Worm (Caenorhabditis elegans) whole organism, young adult: ENCODE results near the gene T22B7.7.

ENCODE experiments used
- B0019.2 ChIP-seq: fragments of 200-800 bp; sonication (Bioruptor generic); conservative IDR thresholded peaks from 2 replicates; pipeline ENCODE4 v1.3.6; 2022; ENCODE audit warnings: missing genetic modification reagents, missing genetic modification characterization, missing compliant biosample characterization
- F10E7.11 ChIP-seq: sonication (generic microtip); optimal IDR thresholded peaks from 2 replicates; lab custom pipeline; 2017; ENCODE audit warnings: mild to moderate bottlenecking, missing genetic modification characterization, moderate library complexity, missing compliant biosample characterization
- F52B5.7 ChIP-seq: sonication (generic microtip); optimal IDR thresholded peaks from 2 replicates; lab custom pipeline; 2016; ENCODE audit warnings: mild to moderate bottlenecking, missing genetic modification characterization, missing compliant biosample characterization
- F55B11.4 ChIP-seq: sonication (generic microtip); optimal IDR thresholded peaks from 2 replicates; lab custom pipeline; 2016; ENCODE audit warnings: missing compliant biosample characterization, missing genetic modification characterization, borderline replicate concordance; ENCODE audit not compliant: insufficient read depth
- Y53F4B.3 ChIP-seq: fragments of 200-800 bp; sonication (Bioruptor generic); IDR thresholded peaks from 2 replicates; pipeline ENCODE4 v1.3.6; 2022; ENCODE audit warnings: missing genetic modification reagents, missing genetic modification characterization, missing compliant biosample characterization
- Y56A3A.18 ChIP-seq: fragments of 200-800 bp; sonication (Bioruptor generic); IDR thresholded peaks from 2 replicates; pipeline ENCODE4 v1.3.6; 2022; ENCODE audit warnings: missing genetic modification reagents, missing genetic modification characterization, missing compliant biosample characterization
- Y67H2A.10 ChIP-seq: fragments of 200-800 bp; sonication (Bioruptor generic); conservative IDR thresholded peaks from 2 replicates; pipeline ENCODE4 v1.3.6; 2022; ENCODE audit warnings: missing genetic modification reagents, missing genetic modification characterization, missing compliant biosample characterization
- aptf-2 ChIP-seq: fragments of 200-800 bp; sonication (Bioruptor generic); conservative IDR thresholded peaks from 2 replicates; pipeline ENCODE4 v1.3.6; 2022; ENCODE audit warnings: missing genetic modification reagents, missing genetic modification characterization, missing compliant biosample characterization
- aptf-3 ChIP-seq: fragments of 200-800 bp; sonication (Bioruptor generic); IDR thresholded peaks from 2 replicates; pipeline ENCODE4 v1.3.6; 2022; ENCODE audit warnings: missing genetic modification characterization, missing compliant biosample characterization
- atf-7 ChIP-seq: sonication (generic microtip); optimal IDR thresholded peaks from 2 replicates; lab custom pipeline; 2017; ENCODE audit warnings: mild to moderate bottlenecking, missing genetic modification characterization, missing compliant biosample characterization
- athp-1 ChIP-seq: sonication (generic microtip); optimal IDR thresholded peaks from 2 replicates; lab custom pipeline; 2017; ENCODE audit warnings: mild to moderate bottlenecking, missing genetic modification characterization, missing compliant biosample characterization
- attf-3 ChIP-seq: fragments of 200-800 bp; sonication (Bioruptor generic); conservative IDR thresholded peaks from 2 replicates; pipeline ENCODE4 v1.3.6; 2022; ENCODE audit warnings: missing genetic modification reagents, missing genetic modification characterization, missing compliant biosample characterization
- attf-6 ChIP-seq: fragments of 200-800 bp; sonication (Bioruptor generic); IDR thresholded peaks from 2 replicates; pipeline ENCODE4 v1.3.6; 2022; ENCODE audit warnings: missing genetic modification reagents, missing genetic modification characterization, missing compliant biosample characterization
- bed-1 ChIP-seq: fragments of 200-800 bp; sonication (Bioruptor generic); IDR thresholded peaks from 2 replicates; pipeline ENCODE4 v1.3.6; 2022; ENCODE audit warnings: missing genetic modification reagents, missing genetic modification characterization, missing compliant biosample characterization
- ccch-3 ChIP-seq: fragments of 200-800 bp; sonication (Bioruptor generic); optimal IDR thresholded peaks from 2 replicates; lab custom pipeline; 2018; ENCODE audit warnings: mild to moderate bottlenecking, missing genetic modification characterization, missing compliant biosample characterization
- cebp-1 ChIP-seq, 2 experiments: fragments of 200-800 bp in 1 of 2; sonication (Bioruptor generic) in 1 of 2; sonication (generic microtip) in 1 of 2; IDR thresholded peaks in 1 of 2; optimal IDR thresholded peaks in 1 of 2; 2 replicates each; pipeline versions ENCODE4 v1.3.6 to Lab custom; 2017 to 2022; ENCODE audit warnings: missing compliant biosample characterization in 2 of 2, missing genetic modification characterization in 2 of 2, mild to moderate bottlenecking in 1 of 2, missing genetic modification reagents in 1 of 2, moderate library complexity in 1 of 2
- ceh-100 ChIP-seq: fragments of 200-800 bp; sonication (Bioruptor generic); IDR thresholded peaks from 2 replicates; pipeline ENCODE4 v1.3.6; 2022; ENCODE audit warnings: missing genetic modification reagents, missing genetic modification characterization, missing compliant biosample characterization
- ceh-58 ChIP-seq: fragments of 200-800 bp; sonication (Bioruptor generic); IDR thresholded peaks from 2 replicates; pipeline ENCODE4 v1.3.6; 2022; ENCODE audit warnings: missing genetic modification characterization, missing compliant biosample characterization
- dox-1 ChIP-seq: fragments of 200-800 bp; sonication (Bioruptor generic); IDR thresholded peaks from 2 replicates; pipeline ENCODE4 v1.3.6; 2022; ENCODE audit warnings: missing genetic modification reagents, missing genetic modification characterization, missing compliant biosample characterization
- dpl-1 ChIP-seq: fragments of 150-350 bp; optimal IDR thresholded peaks from 2 replicates; lab custom pipeline; 2014; ENCODE audit warnings: missing biosample characterization, missing genetic modification reagents, missing genetic modification characterization
- egl-18 ChIP-seq: fragments of 200-800 bp; sonication (Bioruptor generic); IDR thresholded peaks from 2 replicates; pipeline ENCODE4 v1.3.6; 2022; ENCODE audit warnings: missing genetic modification reagents, missing genetic modification characterization, missing compliant biosample characterization
- fkh-3 ChIP-seq: sonication (generic microtip); optimal IDR thresholded peaks from 2 replicates; lab custom pipeline; 2016; ENCODE audit warnings: mild to moderate bottlenecking, missing genetic modification characterization, missing compliant biosample characterization
- gei-17 ChIP-seq: fragments of 200-800 bp; sonication (Bioruptor generic); optimal IDR thresholded peaks from 2 replicates; lab custom pipeline; 2018; ENCODE audit warnings: mild to moderate bottlenecking, missing genetic modification characterization, missing compliant biosample characterization
- him-1 ChIP-seq: sonication (generic microtip); optimal IDR thresholded peaks from 2 replicates; lab custom pipeline; 2016; ENCODE audit warnings: missing genotype, missing genetic modification reagents, missing genetic modification characterization, missing compliant biosample characterization
- let-526 ChIP-seq: fragments of 200-800 bp; sonication (Bioruptor generic); IDR thresholded peaks from 2 replicates; pipeline ENCODE4 v1.3.6; 2022; ENCODE audit warnings: missing genetic modification reagents, missing genetic modification characterization, missing compliant biosample characterization
- lin-26 ChIP-seq: fragments of 200-800 bp; sonication (Bioruptor generic); IDR thresholded peaks from 2 replicates; pipeline ENCODE4 v1.3.6; 2022; ENCODE audit warnings: missing genetic modification reagents, missing genetic modification characterization, missing compliant biosample characterization
- lin-54 ChIP-seq: fragments of 200-800 bp; sonication (Bioruptor generic); optimal IDR thresholded peaks from 2 replicates; lab custom pipeline; 2018; ENCODE audit warnings: mild to moderate bottlenecking, missing genetic modification characterization, missing compliant biosample characterization
- lsl-1 ChIP-seq: fragments of 200-800 bp; sonication (Bioruptor generic); optimal IDR thresholded peaks from 2 replicates; lab custom pipeline; 2018; ENCODE audit warnings: mild to moderate bottlenecking, missing genetic modification characterization, moderate library complexity, missing compliant biosample characterization
- mel-28 ChIP-seq: sonication (generic microtip); optimal IDR thresholded peaks from 2 replicates; lab custom pipeline; 2016; ENCODE audit warnings: borderline replicate concordance, mild to moderate bottlenecking, missing genetic modification characterization, missing compliant biosample characterization
- mxl-1 ChIP-seq: sonication (generic microtip); optimal IDR thresholded peaks from 2 replicates; lab custom pipeline; 2016; ENCODE audit warnings: missing genetic modification characterization, missing compliant biosample characterization
- nfya-1 ChIP-seq: sonication (generic microtip); optimal IDR thresholded peaks from 2 replicates; lab custom pipeline; 2017; ENCODE audit warnings: antibody characterized with exemption, missing compliant biosample characterization, missing genetic modification characterization, borderline replicate concordance; ENCODE audit not compliant: insufficient read depth
- nhr-120 ChIP-seq: fragments of 200-800 bp; sonication (Bioruptor generic); IDR thresholded peaks from 2 replicates; pipeline ENCODE4 v1.3.6; 2022; ENCODE audit warnings: missing genetic modification characterization, missing compliant biosample characterization
- nhr-80 ChIP-seq: sonication (generic microtip); optimal IDR thresholded peaks from 2 replicates; lab custom pipeline; 2016; ENCODE audit warnings: missing genetic modification characterization, missing compliant biosample characterization
- nhr-90 ChIP-seq: sonication (generic microtip); optimal IDR thresholded peaks from 2 replicates; lab custom pipeline; 2016; ENCODE audit warnings: missing genotype, mild to moderate bottlenecking, missing genetic modification characterization, missing compliant biosample characterization
- rcor-1 ChIP-seq: fragments of 200-800 bp; sonication (Bioruptor generic); IDR thresholded peaks from 2 replicates; pipeline ENCODE4 v1.3.6; 2022; ENCODE audit warnings: missing genetic modification reagents, missing genetic modification characterization, missing compliant biosample characterization
- rpc-1 ChIP-seq, 2 experiments: fragments of 150-350 bp in 1 of 2; sonication (generic microtip) in 1 of 2; optimal IDR thresholded peaks; 2 replicates each; lab custom pipeline; 2014 to 2018; ENCODE audit warnings: missing biosample characterization in 1 of 2, missing genetic modification characterization in 1 of 2, missing genetic modification reagents in 1 of 2, missing genotype in 1 of 2
- ztf-26 ChIP-seq: sonication (generic microtip); optimal IDR thresholded peaks from 2 replicates; lab custom pipeline; 2017; ENCODE audit warnings: missing genetic modification characterization, missing compliant biosample characterization
- ztf-3 ChIP-seq: fragments of 200-800 bp; sonication (Bioruptor generic); optimal IDR thresholded peaks from 2 replicates; lab custom pipeline; 2018; ENCODE audit warnings: mild to moderate bottlenecking, missing genetic modification characterization, missing compliant biosample characterization
- ztf-6 ChIP-seq: fragments of 200-800 bp; sonication (Bioruptor generic); IDR thresholded peaks from 2 replicates; pipeline ENCODE4 v1.3.6; 2022; ENCODE audit warnings: missing genetic modification reagents, missing genetic modification characterization, missing compliant biosample characterization

T22B7.7 gene

DNA sequence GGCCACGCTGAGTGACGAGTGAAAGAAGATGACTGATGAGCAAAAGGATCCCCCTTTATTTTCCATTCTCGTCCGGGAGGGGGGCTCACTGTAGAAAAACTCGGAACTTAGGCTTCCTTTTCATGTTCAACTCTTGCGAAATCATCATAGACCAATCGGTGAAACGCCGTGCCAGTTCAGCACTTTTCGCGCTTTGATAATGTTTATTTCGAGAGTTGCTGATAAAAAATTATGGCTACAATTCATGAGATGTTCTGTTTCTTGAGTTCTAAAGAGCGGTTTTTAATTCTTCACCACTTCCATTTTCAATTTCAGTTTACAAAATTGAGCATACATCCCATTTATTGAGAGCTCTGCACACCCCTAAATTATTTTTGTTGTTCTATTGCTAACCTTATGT lies 17.0 kb upstream of the T22B7.7 start:
- TF ChIP-seq fkh-3 = no peak
- TF ChIP-seq cebp-1 (GFP tag; IDR thresholded peaks at IDR 0.05; lab: Robert Waterston, UW) = 0 out of 2 replicates have a peak, but pooled peaks have one; percentile 27
- TF ChIP-seq cebp-1 (tag; optimal IDR thresholded peaks at IDR 0.05; lab: Kevin White, UChicago) = no peak
- peak; percentile 69 for TF ChIP-seq nhr-80 (tag; lab: Kevin White, UChicago)
- no peak for TF ChIP-seq atf-7
- no peak for TF ChIP-seq attf-3 (GFP tag; lab: Robert Waterston, UW)

DNA sequence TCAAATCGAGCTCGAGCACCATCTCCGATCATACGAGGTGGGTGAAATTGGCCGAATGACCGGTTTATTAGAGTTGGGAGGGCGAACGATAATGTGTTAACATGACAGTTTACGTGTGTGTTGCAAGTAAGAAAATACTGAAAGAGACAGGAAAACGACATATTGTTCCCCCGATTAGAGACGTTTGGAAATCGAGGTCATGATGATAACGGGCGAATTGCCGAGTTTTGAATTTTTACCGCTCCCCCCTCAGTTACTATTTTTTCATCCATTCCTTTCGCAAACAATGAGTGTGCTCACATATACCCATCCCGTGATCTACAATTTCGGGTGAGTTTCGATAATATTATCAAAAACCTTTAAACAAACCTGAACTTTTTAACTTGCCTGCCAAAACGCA lies 15.9 kb upstream of the T22B7.7 start:
- TF ChIP-seq nhr-80 (tag; lab: Kevin White, UChicago) = peak; percentile 92
- TF ChIP-seq Y67H2A.10 = no peak
- peak; percentile 62 for TF ChIP-seq dox-1 (GFP tag; lab: Robert Waterston, UW)
- TF ChIP-seq dpl-1 (GFP tag; lab: Kevin White, UChicago) = no peak

DNA sequence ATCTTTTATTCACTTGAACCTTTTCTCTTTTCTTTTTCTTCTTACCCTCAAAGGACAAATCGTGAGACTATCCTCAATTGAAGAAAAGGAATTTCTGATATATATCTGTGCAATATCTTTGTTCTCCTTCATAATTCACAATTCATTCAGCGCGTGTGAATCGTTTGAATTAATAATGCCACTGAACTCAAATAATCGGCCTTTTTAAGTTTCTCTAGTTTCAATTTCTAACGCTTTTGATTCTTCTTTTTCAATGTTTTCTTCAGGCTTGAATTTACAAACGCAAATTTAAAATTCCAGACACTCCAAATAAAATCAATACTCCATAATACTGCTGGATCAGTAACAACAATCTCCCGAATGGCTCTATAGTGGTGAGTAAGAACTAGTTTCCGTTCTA lies 9.7 kb upstream of the T22B7.7 start, which contains the start of gene egl-13:
Gene egl-13 (plus strand): TSS at position 301 of the 400 bp plus-strand sequence.
- no peak for TF ChIP-seq let-526 (GFP tag; lab: Robert Waterston, UW)
- no peak for TF ChIP-seq nhr-120
- no peak for TF ChIP-seq atf-7
- no peak for TF ChIP-seq ztf-3 (GFP tag; lab: Kevin White, UChicago)
- no peak for TF ChIP-seq rcor-1
- no peak for TF ChIP-seq him-1 (tag; lab: Kevin White, UChicago)
- TF ChIP-seq aptf-2 = no peak
- no peak for TF ChIP-seq Y56A3A.18
- no peak for TF ChIP-seq ztf-6 (GFP tag; lab: Robert Waterston, UW)
- no peak for TF ChIP-seq ceh-100 (GFP tag; lab: Robert Waterston, UW)
- TF ChIP-seq nfya-1 (tag; lab: Kevin White, UChicago) = no peak
- no peak for TF ChIP-seq F10E7.11 (tag; lab: Kevin White, UChicago)

DNA sequence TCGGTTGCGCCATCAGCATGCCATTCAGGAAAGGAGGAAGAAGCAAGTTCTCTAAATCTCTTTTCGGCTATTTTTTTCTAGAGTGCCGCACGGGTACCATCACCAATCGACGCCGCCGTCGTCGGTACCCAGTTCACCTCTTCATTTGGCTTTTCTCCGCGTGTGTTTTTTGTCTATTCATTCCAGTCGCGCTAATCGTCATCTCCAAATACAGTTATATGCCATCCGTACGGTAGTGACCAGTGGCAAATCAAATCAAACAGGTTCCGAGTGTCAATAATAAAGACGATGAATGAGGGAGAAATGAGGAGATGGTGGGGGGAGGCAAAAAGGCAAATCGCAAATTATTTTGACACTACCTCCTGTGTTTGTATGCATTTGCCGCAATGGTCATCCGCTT lies 7.3 kb upstream of the T22B7.7 start:
- TF ChIP-seq gei-17 (GFP tag; lab: Kevin White, UChicago) = no peak
- no peak for TF ChIP-seq F52B5.7 (tag; lab: Kevin White, UChicago)
- no peak for TF ChIP-seq lin-26 (GFP tag; lab: Robert Waterston, UW)
- TF ChIP-seq athp-1 (tag; lab: Kevin White, UChicago) = no peak
- TF ChIP-seq ceh-58 (GFP tag; lab: Robert Waterston, UW) = no peak
- no peak for TF ChIP-seq nhr-120
- no peak for TF ChIP-seq egl-18 (GFP tag; lab: Robert Waterston, UW)

DNA sequence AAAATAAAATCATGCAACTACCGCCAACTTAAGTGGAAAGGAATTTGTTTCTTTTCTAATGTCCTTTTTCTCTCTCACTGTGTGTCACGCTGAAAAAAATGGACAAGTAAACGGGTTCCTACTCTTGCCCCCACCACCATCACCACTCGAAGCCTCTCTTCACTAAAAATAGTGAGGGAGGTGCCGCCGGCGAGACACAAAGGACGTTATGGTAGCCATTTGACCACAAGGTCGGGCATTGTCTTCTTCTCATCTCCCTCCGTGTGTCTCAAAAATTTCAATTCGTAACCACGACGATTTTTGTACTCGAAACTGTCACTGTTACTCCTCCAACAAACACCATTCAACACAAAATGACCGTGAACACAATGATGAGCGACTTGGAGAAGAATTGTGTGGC lies 5.7 kb upstream of the T22B7.7 start, which contains the start of gene T22B7.22:
Gene T22B7.22 (plus strand): TSS at position 354 of the 400 bp plus-strand sequence.
- TF ChIP-seq lsl-1 (GFP tag; lab: Kevin White, UChicago) (no peak), ztf-26 (tag; lab: Kevin White, UChicago) (peak; percentile 5)

- TF ChIP-seq F55B11.4 (tag; lab: Kevin White, UChicago) = no peak
- TF ChIP-seq ceh-58 (GFP tag; lab: Robert Waterston, UW) = no peak
- no peak for TF ChIP-seq mel-28
- TF ChIP-seq ccch-3 (GFP tag; lab: Kevin White, UChicago) = no peak
- TF ChIP-seq lin-26 (GFP tag; lab: Robert Waterston, UW) = no peak
- TF ChIP-seq dpl-1 (GFP tag; lab: Kevin White, UChicago) = no peak
- TF ChIP-seq F10E7.11 (tag; lab: Kevin White, UChicago) = no peak
- TF ChIP-seq rpc-1 (optimal IDR thresholded peaks at IDR 0.05; lab: Kevin White, UChicago) = no peak
- TF ChIP-seq rpc-1 (tag; optimal IDR thresholded peaks at IDR 0.05; lab: Kevin White, UChicago) = no peak
- TF ChIP-seq mxl-1 = no peak
- TF ChIP-seq attf-6 (GFP tag; lab: Robert Waterston, UW) = no peak
- no peak for TF ChIP-seq B0019.2 (GFP tag; lab: Robert Waterston, UW)
- no peak for TF ChIP-seq fkh-3
- TF ChIP-seq lin-54 (GFP tag; lab: Kevin White, UChicago) = no peak
- TF ChIP-seq bed-1 (GFP tag; lab: Robert Waterston, UW) = no peak
- TF ChIP-seq rcor-1 = no peak
- no peak for TF ChIP-seq nhr-90 (tag; lab: Kevin White, UChicago)
- TF ChIP-seq Y53F4B.3 = no peak
- no peak for TF ChIP-seq aptf-3
Measured at ce11 chrX:5655601-5656000, 1.7 kb upstream of the T22B7.7 start.
